Worm (Caenorhabditis elegans): ENCODE measurements around the gene phdh-1.
A peak's percentile ranks its signal among the peaks of the same experiment; 100 is the strongest.

- TF ChIP-seq nhr-76 (tag; optimal IDR thresholded peaks at IDR 0.05) (no peak), unc-62 (GFP tag; optimal IDR thresholded peaks at IDR 0.05) (no peak), blmp-1 (tag; optimal IDR thresholded peaks at IDR 0.05) (no peak), mep-1 (tag; optimal IDR thresholded peaks at IDR 0.05) (no peak), ceh-83 (GFP tag; optimal IDR thresholded peaks at IDR 0.05) (no peak), nhr-12 (tag; optimal IDR thresholded peaks at IDR 0.05) (no peak), nhr-237 (tag; optimal IDR thresholded peaks at IDR 0.05) (no peak), elt-1 (tag; optimal IDR thresholded peaks at IDR 0.05; ENCODE audit: borderline replicate concordance, insufficient read depth) (peak; percentile 96), hlh-1 (tag; optimal IDR thresholded peaks at IDR 0.05) (no peak), elt-3 (tag; optimal IDR thresholded peaks at IDR 0.05) (no peak), ztf-11 (tag; optimal IDR thresholded peaks at IDR 0.05) (no peak), pha-4 (tag; optimal IDR thresholded peaks at IDR 0.05) (no peak)
These were observed 296 bp upstream of the phdh-1 start for ce11 chrII:13638576-13638975.

All from whole organism, mixed stage, embryonic.